Fruit fly (Drosophila melanogaster) S2 (cell line): ENCODE data around the gene Sc2.

Experiments used
- CG8478 ChIP-seq: fragments of >200 bp; optimal IDR thresholded peaks from 2 replicates; lab custom pipeline; 2018
- CTCF ChIP-seq, 2 experiments: fragments of >200 bp; optimal IDR thresholded peaks; 2 replicates each; lab custom pipeline; 2018

DNA sequence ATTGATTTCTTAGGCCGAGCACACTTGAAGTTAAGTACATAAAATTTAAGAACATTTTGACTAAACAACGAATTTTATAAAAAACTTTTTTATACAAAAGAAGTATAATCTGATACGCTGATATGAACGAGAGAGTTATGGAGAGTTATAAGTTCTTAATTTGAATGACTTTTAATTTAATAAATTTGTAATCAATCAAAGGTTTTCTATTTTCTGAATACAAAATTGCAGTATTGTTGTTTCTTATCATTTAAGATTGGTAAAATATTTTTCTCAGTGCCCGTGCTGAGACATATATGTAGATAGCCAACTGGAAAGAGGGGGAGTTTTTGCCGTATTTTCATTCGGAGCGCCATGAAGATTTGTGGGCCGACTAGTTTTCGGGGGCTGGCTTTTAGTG is 30.2 kb upstream of the Sc2 start:
- TF ChIP-seq CTCF (optimal IDR thresholded peaks at IDR 0.05; lab: Kevin White, UChicago) (no peak), CG8478 (lab: Kevin White, UChicago) (no peak)
